Worm (Caenorhabditis elegans) whole organism, L3 larva: ENCODE data around the gene C02B4.3.

Experiments
- R02D3.7 ChIP-seq: fragments of 150-350 bp; optimal IDR thresholded peaks from 2 replicates; lab custom pipeline; 2014; ENCODE audit warnings: missing biosample characterization, missing genetic modification characterization
- ZK546.5 ChIP-seq: sonication (generic microtip); optimal IDR thresholded peaks from 2 replicates; lab custom pipeline; 2017; ENCODE audit warnings: missing biosample characterization, missing genetic modification characterization
- ama-1 ChIP-seq: fragments of 150-350 bp; optimal IDR thresholded peaks from 2 replicates; lab custom pipeline; 2018
- ceh-9 ChIP-seq: sonication (generic microtip); optimal IDR thresholded peaks from 2 replicates; lab custom pipeline; 2018; ENCODE audit warnings: missing biosample characterization, missing genetic modification characterization
- egl-27 ChIP-seq: sonication (generic microtip); optimal IDR thresholded peaks from 4 replicates; lab custom pipeline; 2017; ENCODE audit warnings: missing biosample characterization, missing genetic modification reagents, missing genetic modification characterization
- egl-5 ChIP-seq: fragments of 150-350 bp; optimal IDR thresholded peaks from 2 replicates; lab custom pipeline; 2017; ENCODE audit warnings: missing biosample characterization, missing genetic modification reagents, missing genetic modification characterization, inconsistent platforms
- elt-1 ChIP-seq: fragments of 150-350 bp; optimal IDR thresholded peaks from 2 replicates; lab custom pipeline; 2014; ENCODE audit warnings: missing biosample characterization, missing genetic modification characterization
- elt-2 ChIP-seq: sonication (generic microtip); optimal IDR thresholded peaks from 2 replicates; lab custom pipeline; 2016; ENCODE audit warnings: missing genetic modification reagents, mild to moderate bottlenecking, missing genetic modification characterization, missing compliant biosample characterization
- elt-3 ChIP-seq, 3 experiments: fragments of 150-350 bp in 1 of 3; sonication (generic microtip) in 2 of 3; optimal IDR thresholded peaks; 2 replicates in 2 of 3; 4 replicates in 1 of 3; lab custom pipeline; 2014 to 2017; ENCODE audit warnings: missing biosample characterization in 3 of 3, missing genetic modification characterization in 3 of 3
- fkh-2 ChIP-seq: fragments of 150-350 bp; optimal IDR thresholded peaks from 2 replicates; lab custom pipeline; 2014; ENCODE audit warnings: missing biosample characterization, missing genetic modification reagents, missing genetic modification characterization
- fos-1 ChIP-seq: fragments of 150-350 bp; optimal IDR thresholded peaks from 2 replicates; lab custom pipeline; 2014; ENCODE audit warnings: missing biosample characterization, missing genetic modification characterization
- hmg-11 ChIP-seq: sonication (generic microtip); optimal IDR thresholded peaks from 2 replicates; lab custom pipeline; 2016; ENCODE audit warnings: missing genetic modification characterization, missing compliant biosample characterization
- jun-1 ChIP-seq: fragments of 150-350 bp; optimal IDR thresholded peaks from 2 replicates; lab custom pipeline; 2014; ENCODE audit warnings: missing biosample characterization, missing genetic modification reagents, missing genetic modification characterization
- lin-15B ChIP-seq: fragments of 150-350 bp; optimal IDR thresholded peaks from 2 replicates; lab custom pipeline; 2014; ENCODE audit warnings: missing biosample characterization, missing genetic modification characterization
- lin-39 ChIP-seq: fragments of 150-350 bp; optimal IDR thresholded peaks from 2 replicates; lab custom pipeline; 2018; ENCODE audit warnings: missing biosample characterization, missing genetic modification reagents, missing genetic modification characterization
- lsy-12 ChIP-seq: sonication (generic microtip); optimal IDR thresholded peaks from 2 replicates; lab custom pipeline; 2016; ENCODE audit warnings: mild to moderate bottlenecking, missing genetic modification characterization, missing compliant biosample characterization
- mdl-1 ChIP-seq: fragments of 150-350 bp; optimal IDR thresholded peaks from 2 replicates; lab custom pipeline; 2014; ENCODE audit warnings: missing biosample characterization, missing genetic modification characterization
- nfya-1 ChIP-seq: sonication (generic microtip); optimal IDR thresholded peaks from 2 replicates; lab custom pipeline; 2017; ENCODE audit warnings: missing genetic modification characterization, mild to moderate bottlenecking, missing compliant biosample characterization, antibody characterized with exemption, moderate library complexity; ENCODE audit not compliant: insufficient read depth
- nhr-11 ChIP-seq: fragments of 150-350 bp; optimal IDR thresholded peaks from 2 replicates; lab custom pipeline; 2014; ENCODE audit warnings: missing biosample characterization, missing genetic modification characterization
- nhr-12 ChIP-seq: fragments of 150-350 bp; optimal IDR thresholded peaks from 2 replicates; lab custom pipeline; 2014; ENCODE audit warnings: missing biosample characterization, missing genetic modification characterization
- nhr-23 ChIP-seq: fragments of 150-350 bp; optimal IDR thresholded peaks from 2 replicates; lab custom pipeline; 2014; ENCODE audit warnings: missing biosample characterization, missing genetic modification reagents, missing genetic modification characterization
- nhr-237 ChIP-seq: fragments of 150-350 bp; optimal IDR thresholded peaks from 2 replicates; lab custom pipeline; 2014; ENCODE audit warnings: missing biosample characterization, missing genetic modification characterization
- nhr-25 ChIP-seq: sonication (generic microtip); optimal IDR thresholded peaks from 2 replicates; lab custom pipeline; 2017; ENCODE audit warnings: missing biosample characterization, missing genetic modification characterization
- nhr-28 ChIP-seq: fragments of 150-350 bp; optimal IDR thresholded peaks from 2 replicates; lab custom pipeline; 2014; ENCODE audit warnings: missing biosample characterization, missing genetic modification characterization
- nhr-67 ChIP-seq: fragments of 150-350 bp; optimal IDR thresholded peaks from 2 replicates; lab custom pipeline; 2014; ENCODE audit warnings: missing biosample characterization, missing genetic modification characterization
- pha-4 ChIP-seq: fragments of 150-350 bp; optimal IDR thresholded peaks from 2 replicates; lab custom pipeline; 2014; ENCODE audit warnings: missing biosample characterization, missing genetic modification reagents, missing genetic modification characterization
- pqm-1 ChIP-seq: fragments of 150-350 bp; optimal IDR thresholded peaks from 2 replicates; lab custom pipeline; 2017; ENCODE audit warnings: missing biosample characterization, missing genetic modification characterization, inconsistent platforms
- skn-1 ChIP-seq: fragments of 150-350 bp; optimal IDR thresholded peaks from 2 replicates; lab custom pipeline; 2014; ENCODE audit warnings: missing biosample characterization, missing genetic modification characterization
- snpc-4 ChIP-seq: fragments of 150-350 bp; optimal IDR thresholded peaks from 2 replicates; lab custom pipeline; 2014; ENCODE audit warnings: missing biosample characterization, missing genetic modification characterization
- unc-39 ChIP-seq: sonication (generic microtip); optimal IDR thresholded peaks from 4 replicates; lab custom pipeline; 2017; ENCODE audit warnings: missing biosample characterization, missing genetic modification characterization
- zag-1 ChIP-seq: fragments of 150-350 bp; optimal IDR thresholded peaks from 2 replicates; lab custom pipeline; 2014; ENCODE audit warnings: missing biosample characterization, missing genetic modification characterization
- ztf-11 ChIP-seq: fragments of 150-350 bp; optimal IDR thresholded peaks from 2 replicates; lab custom pipeline; 2014; ENCODE audit warnings: missing biosample characterization, missing genetic modification characterization

C02B4.3 gene

DNA sequence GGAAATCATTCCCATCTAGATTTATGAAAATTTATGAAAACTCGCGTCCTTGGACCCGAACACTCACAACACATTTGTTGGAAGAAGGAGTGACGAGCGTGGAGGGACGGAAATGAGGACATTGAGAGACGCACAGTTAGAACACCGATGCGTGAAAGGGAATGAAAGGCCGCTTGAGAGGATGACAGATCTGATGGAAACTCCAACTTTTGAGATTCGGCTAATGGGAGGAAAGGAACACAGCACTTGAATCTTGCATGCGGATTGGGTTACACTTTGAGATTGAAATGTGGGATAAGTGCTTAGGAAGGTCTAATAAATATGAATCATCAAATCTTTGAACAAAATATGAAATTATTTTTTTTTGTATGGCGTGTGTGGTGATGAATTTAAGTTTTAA, 13.8 kb downstream of the C02B4.3 start:
- TF ChIP-seq nhr-25, result peak; percentile 66
- TF ChIP-seq ztf-11 (tag; lab: Kevin White, UChicago), result no peak

DNA sequence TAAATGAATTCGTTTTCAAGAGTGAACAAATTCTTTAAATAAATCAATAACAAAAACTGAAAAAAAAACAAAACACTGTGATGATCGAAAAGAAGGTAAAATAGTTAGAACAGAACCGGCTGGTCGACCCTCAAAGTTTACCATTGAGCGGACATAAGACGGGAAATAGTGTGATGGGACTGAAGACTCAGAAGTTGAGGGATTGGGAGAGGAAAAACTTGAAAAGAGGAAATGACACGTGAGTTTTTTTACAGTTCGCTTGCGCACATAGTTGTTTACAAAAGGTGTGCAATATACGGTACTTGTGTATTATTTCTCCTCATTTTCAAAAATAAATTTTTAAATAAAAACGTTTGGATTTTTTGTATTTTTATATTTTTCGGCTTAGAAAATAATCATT, 16.7 kb downstream of the C02B4.3 start:
- TF ChIP-seq pha-4 (tag; lab: Kevin White, UChicago), result peak; percentile 97
- TF ChIP-seq nhr-67 (tag; lab: Kevin White, UChicago), result no peak
- peak; percentile 60 for TF ChIP-seq nhr-25

DNA sequence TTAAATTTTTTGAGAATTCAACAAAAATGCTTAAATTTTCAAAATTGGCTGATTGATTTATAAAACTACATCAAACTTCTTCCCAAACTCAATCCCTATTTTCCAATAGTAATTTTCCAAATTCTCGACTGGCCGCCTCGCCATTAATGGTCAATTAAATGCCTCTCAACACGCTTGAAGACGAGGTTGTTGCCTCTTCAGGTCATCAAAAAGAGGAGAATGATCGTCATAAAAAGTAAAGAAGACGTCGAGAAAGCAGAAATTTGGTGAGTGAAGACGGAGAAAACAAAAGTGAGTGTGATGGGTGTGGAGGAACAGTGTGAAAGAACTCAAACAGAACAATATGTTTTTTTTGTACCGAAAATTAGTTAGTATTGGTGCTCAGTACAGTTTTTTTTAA, 18.7 kb downstream of the C02B4.3 start:
- TF ChIP-seq egl-5 (tag; lab: Kevin White, UChicago), result peak; percentile 89
- no peak for TF ChIP-seq unc-39

DNA sequence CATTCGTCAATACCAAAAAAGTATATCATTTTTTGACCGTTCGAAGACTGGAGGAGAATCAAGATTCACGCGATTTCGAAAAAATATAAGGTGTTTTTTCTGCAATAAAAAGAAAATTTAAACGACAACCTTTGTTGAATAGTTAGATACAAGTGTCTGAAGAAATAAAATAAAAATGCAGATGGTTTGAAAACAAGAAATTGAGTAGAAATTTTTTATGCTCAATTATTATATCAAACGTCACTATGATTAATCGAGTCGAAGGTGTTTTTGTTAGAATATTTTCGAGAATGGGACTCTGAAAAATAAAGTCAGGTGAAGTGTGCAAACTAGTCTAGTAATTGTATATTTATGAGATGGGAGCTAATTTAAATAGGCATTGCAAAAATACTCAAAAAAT, 19.2 kb downstream of the C02B4.3 start, which contains the start of gene R09A8.5:
Gene R09A8.5, minus strand, starts transcription at position 101 of the 400 bp plus-strand sequence.
- no peak for TF ChIP-seq ceh-9 (tag; lab: Kevin White, UChicago)
- no peak for TF ChIP-seq zag-1 (tag; lab: Kevin White, UChicago)
- TF ChIP-seq lin-39, result no peak
- no peak for TF ChIP-seq nhr-12 (tag; lab: Kevin White, UChicago)
- TF ChIP-seq nhr-11 (tag; lab: Kevin White, UChicago), result no peak
- TF ChIP-seq pha-4 (tag; lab: Kevin White, UChicago), result no peak
- no peak for TF ChIP-seq R02D3.7 (tag; lab: Kevin White, UChicago)
- TF ChIP-seq mdl-1 (tag; lab: Kevin White, UChicago), result no peak

DNA sequence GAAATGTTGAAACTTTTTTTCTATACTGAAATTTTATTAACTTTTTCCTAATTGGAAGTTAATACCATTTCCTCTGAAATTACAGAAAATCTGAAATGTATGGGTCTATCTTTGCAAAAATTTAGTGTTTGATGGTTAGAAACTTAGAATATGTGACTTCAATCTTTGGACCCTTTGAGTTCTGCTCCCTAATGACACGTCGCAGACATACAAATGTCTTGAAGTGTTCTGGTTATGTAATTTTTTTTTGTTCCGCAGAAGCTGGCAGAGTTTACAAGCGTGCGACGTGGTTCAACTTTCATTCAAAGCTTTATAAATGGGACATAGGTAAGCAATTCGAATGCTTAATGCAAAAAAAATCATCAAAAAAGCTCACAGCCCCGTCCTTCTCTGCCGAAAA, 21.7 kb downstream of the C02B4.3 start:
- no peak for TF ChIP-seq fos-1 (tag; lab: Kevin White, UChicago)
- TF ChIP-seq egl-27 (tag; lab: Kevin White, UChicago), result no peak
- no peak for TF ChIP-seq fkh-2 (tag; lab: Kevin White, UChicago)
- no peak for TF ChIP-seq lin-39
- no peak for TF ChIP-seq skn-1 (tag; lab: Kevin White, UChicago)
- TF ChIP-seq ama-1 (lab: Kevin White, UChicago), result no peak
- TF ChIP-seq ZK546.5, result no peak
- TF ChIP-seq egl-5 (tag; lab: Kevin White, UChicago), result no peak

DNA sequence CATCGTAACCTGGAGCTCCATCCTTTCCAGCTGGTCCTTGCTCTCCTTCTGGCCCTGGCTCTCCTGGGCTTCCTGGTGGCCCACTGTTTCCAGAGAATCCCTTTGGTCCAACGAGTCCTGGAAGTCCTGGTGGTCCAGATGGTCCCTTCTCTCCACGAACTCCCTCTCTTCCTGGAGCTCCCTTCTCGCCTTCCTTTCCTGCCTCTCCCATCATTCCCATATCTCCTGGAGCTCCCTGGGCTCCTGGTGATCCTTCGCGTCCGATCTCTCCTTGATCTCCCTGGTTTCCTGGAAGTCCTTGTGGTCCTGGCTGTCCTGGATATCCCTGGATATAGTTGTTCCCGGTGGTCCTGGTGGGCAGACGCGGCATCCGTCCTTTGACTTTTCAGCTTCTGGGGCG, 23.4 kb downstream of the C02B4.3 start:
- TF ChIP-seq egl-27 (tag; lab: Kevin White, UChicago) (no peak), elt-1 (tag; lab: Kevin White, UChicago) (no peak), nhr-28 (tag; lab: Kevin White, UChicago) (no peak), unc-39 (no peak), elt-3 (tag; optimal IDR thresholded peaks at IDR 0.05; lab: Kevin White, UChicago) (no peak)
- TF ChIP-seq, all 47 proteins: peak for 0

DNA sequence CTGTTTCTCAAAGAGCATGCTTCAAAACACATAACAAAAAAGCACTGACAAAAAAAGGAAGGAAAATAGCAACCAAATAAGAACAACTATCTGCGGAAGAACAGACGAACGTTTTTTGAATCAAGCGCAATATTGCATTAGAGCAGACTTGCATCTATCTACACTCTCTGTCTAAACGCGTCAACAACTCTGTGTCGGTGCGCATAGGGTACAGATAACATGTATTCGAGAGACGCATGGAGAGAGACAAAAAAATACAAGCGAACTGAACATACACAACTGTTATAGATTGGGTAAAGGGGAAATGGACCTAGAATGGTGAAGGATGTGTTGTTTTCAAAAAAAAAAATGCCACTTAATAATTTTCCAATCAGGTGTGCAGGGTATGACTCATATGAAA, 24.6 kb downstream of the C02B4.3 start:
- TF ChIP-seq nhr-25, result peak; percentile 71
- peak; percentile 97 for TF ChIP-seq pha-4 (tag; lab: Kevin White, UChicago)
- peak; percentile 6 for TF ChIP-seq hmg-11 (tag; lab: Kevin White, UChicago)
- peak; percentile 74 for TF ChIP-seq elt-2 (tag; lab: Kevin White, UChicago)
- TF ChIP-seq ZK546.5, result no peak
- peak; percentile 50 for TF ChIP-seq lin-15B
- peak; percentile 57 for TF ChIP-seq lsy-12
- peak; percentile 78 for TF ChIP-seq pqm-1 (tag; lab: Kevin White, UChicago)
- TF ChIP-seq nhr-237 (tag; lab: Kevin White, UChicago), result no peak
- peak; percentile 73 for TF ChIP-seq nhr-23 (tag; lab: Kevin White, UChicago)
- peak; percentile 48 for TF ChIP-seq snpc-4 (tag; lab: Kevin White, UChicago)
- TF ChIP-seq nhr-28 (tag; lab: Kevin White, UChicago), result no peak
- no peak for TF ChIP-seq elt-3 (tag; optimal IDR thresholded peaks at IDR 0.05; lab: Kevin White, UChicago)
- no peak for TF ChIP-seq jun-1 (tag; lab: Kevin White, UChicago)
- peak; percentile 60 for TF ChIP-seq nfya-1
